Worm (Caenorhabditis elegans): ENCODE measurements around the gene fis-1.

Gene fis-1

ce11 chrII:6782738-6783163 is 27.8 kb downstream of the fis-1 start (continued):
- no peak for TF ChIP-seq lin-15B (tag; optimal IDR thresholded peaks at IDR 0.05)
- TF ChIP-seq unc-39 (tag; optimal IDR thresholded peaks at IDR 0.05), result no peak
- no peak for TF ChIP-seq nhr-102 (tag; optimal IDR thresholded peaks at IDR 0.05)
- TF ChIP-seq saeg-2 (GFP tag; IDR thresholded peaks at IDR 0.05), result no peak
- no peak for TF ChIP-seq fos-1 (tag; optimal IDR thresholded peaks at IDR 0.05)
- no peak for TF ChIP-seq Y48G9A.11 (GFP tag; IDR thresholded peaks at IDR 0.05)
- TF ChIP-seq tra-1 (GFP tag; IDR thresholded peaks at IDR 0.05), result 0 out of 2 replicates have a peak, but pooled peaks have one; percentile 33
- peak; percentile 47 for TF ChIP-seq mes-2 (tag; optimal IDR thresholded peaks at IDR 0.05; ENCODE audit: poor library complexity, severe bottlenecking)
- TF ChIP-seq pha-4 (GFP tag; IDR thresholded peaks at IDR 0.05), result no peak
- peak; percentile 50 for TF ChIP-seq pha-4 (tag; optimal IDR thresholded peaks at IDR 0.05)
- TF ChIP-seq ztf-11 (tag; optimal IDR thresholded peaks at IDR 0.05), result no peak
- no peak for TF ChIP-seq daf-8 (GFP tag; IDR thresholded peaks at IDR 0.05)
- TF ChIP-seq php-3 (GFP tag; IDR thresholded peaks at IDR 0.05), result no peak
- TF ChIP-seq zfp-3 (GFP tag; conservative IDR thresholded peaks at IDR 0.05), result no peak
- no peak for TF ChIP-seq zfp-2 (tag; optimal IDR thresholded peaks at IDR 0.05)
- TF ChIP-seq nhr-111 (GFP tag; optimal IDR thresholded peaks at IDR 0.05), result no peak
- TF ChIP-seq nhr-10 (tag; optimal IDR thresholded peaks at IDR 0.05), result no peak
- TF ChIP-seq nhr-25 (tag; optimal IDR thresholded peaks at IDR 0.05; ENCODE audit: borderline replicate concordance, insufficient read depth), result peak; percentile 17
- no peak for TF ChIP-seq lim-7 (GFP tag; IDR thresholded peaks at IDR 0.05)
- TF ChIP-seq T26A8.4 (GFP tag; IDR thresholded peaks at IDR 0.05), result 0 out of 2 replicates have a peak, but pooled peaks have one; percentile 50
- peak; percentile 90 for TF ChIP-seq aha-1 (tag)
- TF ChIP-seq set-16 (GFP tag; IDR thresholded peaks at IDR 0.05), result no peak
- peak; percentile 25 to 80 for TF ChIP-seq lsy-2 (tag; optimal IDR thresholded peaks at IDR 0.05)
- no peak for TF ChIP-seq madf-5 (GFP tag; IDR thresholded peaks at IDR 0.05)
- peak; percentile 75 for TF ChIP-seq mxl-3 (GFP tag; optimal IDR thresholded peaks at IDR 0.05)
- peak; percentile 55 for TF ChIP-seq dpl-1 (GFP tag; optimal IDR thresholded peaks at IDR 0.05)
- no peak for TF ChIP-seq ZK546.5 (tag; optimal IDR thresholded peaks at IDR 0.05)
- TF ChIP-seq Y5F2A.4 (GFP tag; optimal IDR thresholded peaks at IDR 0.05), result no peak
- no peak for TF ChIP-seq gei-8 (GFP tag; optimal IDR thresholded peaks at IDR 0.05)
- peak; percentile 95 for TF ChIP-seq hlh-30 (tag; optimal IDR thresholded peaks at IDR 0.05; ENCODE audit: insufficient read depth)
- TF ChIP-seq unc-130 (GFP tag; optimal IDR thresholded peaks at IDR 0.05), result no peak
- TF ChIP-seq ceh-20 (GFP tag; IDR thresholded peaks at IDR 0.05), result peak; percentile 77
- no peak for TF ChIP-seq egl-27 (tag; optimal IDR thresholded peaks at IDR 0.05)
- TF ChIP-seq F10B5.3 (tag; optimal IDR thresholded peaks at IDR 0.05), result no peak
- TF ChIP-seq dmd-6 (GFP tag; IDR thresholded peaks at IDR 0.05), result peak; percentile 44
- TF ChIP-seq ceh-44 (GFP tag; IDR thresholded peaks at IDR 0.05), result no peak
- no peak for TF ChIP-seq ZK337.2 (GFP tag; IDR thresholded peaks at IDR 0.05)
- TF ChIP-seq lin-39 (tag; optimal IDR thresholded peaks at IDR 0.05), result no peak
- TF ChIP-seq ceh-28 (tag; optimal IDR thresholded peaks at IDR 0.05), result peak; percentile 34
- no peak for TF ChIP-seq mdt-29 (GFP tag; IDR thresholded peaks at IDR 0.05)
- no peak for TF ChIP-seq nhr-76 (tag; optimal IDR thresholded peaks at IDR 0.05)
- TF ChIP-seq F26F4.8 (GFP tag; conservative IDR thresholded peaks at IDR 0.05), result no peak
- no peak for TF ChIP-seq daf-19 (GFP tag; conservative IDR thresholded peaks at IDR 0.05)
- no peak for TF ChIP-seq skn-1 (tag; optimal IDR thresholded peaks at IDR 0.05)
- TF ChIP-seq T20F7.1 (GFP tag; optimal IDR thresholded peaks at IDR 0.05), result peak; percentile 49
- no peak for TF ChIP-seq aly-2 (tag; optimal IDR thresholded peaks at IDR 0.05)
- TF ChIP-seq lin-29 (GFP tag; IDR thresholded peaks at IDR 0.05), result no peak
- TF ChIP-seq D1046.2 (GFP tag; IDR thresholded peaks at IDR 0.05), result peak; percentile 77; the same call in 1 of the 2 replicates
- no peak for TF ChIP-seq zag-1 (tag; optimal IDR thresholded peaks at IDR 0.05)
- TF ChIP-seq zip-11 (GFP tag; IDR thresholded peaks at IDR 0.05), result no peak
- peak; percentile 29 for TF ChIP-seq F37D6.2 (tag; optimal IDR thresholded peaks at IDR 0.05)
- no peak for TF ChIP-seq spr-1 (tag; optimal IDR thresholded peaks at IDR 0.05)

Measured in whole organism, L4 larva.